Fruit fly (Drosophila melanogaster) whole organism, adult: ENCODE measurements around the gene eIF3d1.

Source experiments
- CG1620 ChIP-seq: fragments of 200-800 bp; sonication (Bioruptor generic); optimal IDR thresholded peaks from 2 replicates; lab custom pipeline; 2016; ENCODE audit warnings: missing biosample characterization, missing genetic modification characterization
- CG33017 ChIP-seq: fragments of 200-800 bp; sonication (Bioruptor generic); optimal IDR thresholded peaks from 2 replicates; lab custom pipeline; 2018; ENCODE audit warnings: missing biosample characterization, mild to moderate bottlenecking, missing genetic modification characterization, moderate library complexity
- CG5204 ChIP-seq: fragments of 200-800 bp; sonication (Bioruptor generic); optimal IDR thresholded peaks from 2 replicates; lab custom pipeline; 2016; ENCODE audit warnings: missing biosample characterization, missing genetic modification characterization
- bab1 ChIP-seq: fragments of 200-800 bp; sonication (Bioruptor generic); optimal IDR thresholded peaks from 3 replicates; lab custom pipeline; 2019; ENCODE audit warnings: missing biosample characterization, mild to moderate bottlenecking, missing genetic modification characterization, moderate library complexity
- ovo ChIP-seq: fragments of 200-800 bp; sonication (Bioruptor generic); optimal IDR thresholded peaks from 2 replicates; lab custom pipeline; 2016; ENCODE audit warnings: missing biosample characterization, missing genetic modification characterization

DNA sequence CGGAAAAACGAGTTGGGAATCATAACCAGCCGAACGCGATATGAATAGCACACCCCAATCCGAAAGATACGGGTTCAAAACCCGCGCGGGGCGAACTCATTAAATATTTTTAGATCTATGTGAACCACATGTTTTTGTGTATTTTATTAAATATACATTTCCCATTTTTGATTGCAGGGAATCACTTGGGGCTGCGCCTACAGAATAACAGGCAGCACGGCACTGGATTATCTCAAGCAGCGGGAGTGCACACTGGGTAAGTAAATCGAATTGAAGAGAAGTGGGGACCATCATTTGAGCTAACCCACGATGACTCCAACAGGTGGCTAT is 50.6 kb downstream of the eIF3d1 start:
- TF ChIP-seq CG5204 (GFP tag; lab: Kevin White, UChicago) (no peak), ovo (GFP tag; lab: Kevin White, UChicago) (no peak), CG33017 (tag; lab: Kevin White, UChicago) (no peak), bab1 (GFP tag; lab: Kevin White, UChicago) (no peak), CG1620 (GFP tag; lab: Kevin White, UChicago) (no peak)
